Worm (Caenorhabditis elegans): ENCODE results near the gene Y72A10A.1.

Y72A10A.1 gene

ce11 chrX:6091967-6092366 is 46.2 kb downstream of the Y72A10A.1 start, which contains the start of gene hsp-3 (continued):
- TF ChIP-seq elt-1 (tag; optimal IDR thresholded peaks at IDR 0.05): peak; percentile 50
- TF ChIP-seq Y55F3AM.14 (GFP tag; optimal IDR thresholded peaks at IDR 0.05): peak; percentile 88
- TF ChIP-seq C34F6.9 (tag; optimal IDR thresholded peaks at IDR 0.05): peak; percentile 94
- TF ChIP-seq mbf-1 (tag; optimal IDR thresholded peaks at IDR 0.05): no peak
- TF ChIP-seq F13H6.1 (tag; optimal IDR thresholded peaks at IDR 0.05): peak; percentile 96
- peak; percentile 94 for TF ChIP-seq mab-5 (tag; optimal IDR thresholded peaks at IDR 0.05)
- TF ChIP-seq lin-13 (GFP tag; optimal IDR thresholded peaks at IDR 0.05): peak; percentile 93
- peak; percentile 96 for TF ChIP-seq lin-11 (tag; optimal IDR thresholded peaks at IDR 0.05)
- peak; percentile 80 for TF ChIP-seq zag-1 (tag; optimal IDR thresholded peaks at IDR 0.05)
- TF ChIP-seq unc-62 (GFP tag; optimal IDR thresholded peaks at IDR 0.05): peak; percentile 47
- TF ChIP-seq alr-1 (tag; optimal IDR thresholded peaks at IDR 0.05): no peak
- peak; percentile 77 for TF ChIP-seq nhr-77 (tag; optimal IDR thresholded peaks at IDR 0.05)

ce11 chrX:6090779-6091178 is 47.4 kb downstream of the Y72A10A.1 start:
- no peak for TF ChIP-seq fos-1 (tag; optimal IDR thresholded peaks at IDR 0.05)
- no peak for TF ChIP-seq nhr-11 (tag; optimal IDR thresholded peaks at IDR 0.05)
- TF ChIP-seq lsy-2 (tag; optimal IDR thresholded peaks at IDR 0.05): no peak
- no peak for TF ChIP-seq F13H6.1 (tag; optimal IDR thresholded peaks at IDR 0.05)
- TF ChIP-seq gmeb-1 (tag; optimal IDR thresholded peaks at IDR 0.05): no peak
- no peak for TF ChIP-seq aly-2 (tag; optimal IDR thresholded peaks at IDR 0.05)

ce11 chrX:6088718-6089117 is 49.4 kb downstream of the Y72A10A.1 start:
- peak; percentile 45 for TF ChIP-seq sma-3 (GFP tag; optimal IDR thresholded peaks at IDR 0.05)
- no peak for TF ChIP-seq R02D3.7 (tag; optimal IDR thresholded peaks at IDR 0.05)
- peak; percentile 25 for TF ChIP-seq lin-13 (GFP tag; optimal IDR thresholded peaks at IDR 0.05)
- TF ChIP-seq nhr-21 (tag; optimal IDR thresholded peaks at IDR 0.05): peak; percentile 44
- TF ChIP-seq alr-1 (tag; optimal IDR thresholded peaks at IDR 0.05): no peak
- no peak for TF ChIP-seq lin-11 (tag; optimal IDR thresholded peaks at IDR 0.05)
- peak; percentile 13 for TF ChIP-seq fos-1 (tag; optimal IDR thresholded peaks at IDR 0.05)
- TF ChIP-seq sma-9 (GFP tag; optimal IDR thresholded peaks at IDR 0.05): no peak
- no peak for TF ChIP-seq sma-9 (tag; optimal IDR thresholded peaks at IDR 0.05)
- TF ChIP-seq crh-2 (tag; optimal IDR thresholded peaks at IDR 0.05): peak; percentile 3
- no peak for TF ChIP-seq Y55F3AM.14 (GFP tag; optimal IDR thresholded peaks at IDR 0.05)
- no peak for TF ChIP-seq nhr-23 (tag; optimal IDR thresholded peaks at IDR 0.05)
- no peak for TF ChIP-seq nhr-129 (tag; optimal IDR thresholded peaks at IDR 0.05)
- TF ChIP-seq nhr-11 (tag; optimal IDR thresholded peaks at IDR 0.05): peak; percentile 75
- TF ChIP-seq ZK546.5 (tag; optimal IDR thresholded peaks at IDR 0.05): no peak
- TF ChIP-seq mab-5 (tag; optimal IDR thresholded peaks at IDR 0.05): no peak
- TF ChIP-seq peb-1 (tag; optimal IDR thresholded peaks at IDR 0.05): no peak
- TF ChIP-seq nhr-25 (tag; optimal IDR thresholded peaks at IDR 0.05): no peak
- no peak for TF ChIP-seq F13H6.1 (tag; optimal IDR thresholded peaks at IDR 0.05)

- no peak for TF ChIP-seq mab-5 (tag; optimal IDR thresholded peaks at IDR 0.05)
- no peak for TF ChIP-seq lin-39 (tag; optimal IDR thresholded peaks at IDR 0.05)
- TF ChIP-seq nhr-25 (tag; optimal IDR thresholded peaks at IDR 0.05): peak; percentile 8
- TF ChIP-seq zag-1 (tag; optimal IDR thresholded peaks at IDR 0.05): no peak
These were observed 50.5 kb downstream of the Y72A10A.1 start, which contains the start of gene C45B2.8 for ce11 chrX:6087676-6088075. Gene C45B2.8, plus strand, starts transcription at chrX:6087976.

- TF ChIP-seq elt-3 (tag; optimal IDR thresholded peaks at IDR 0.05) (no peak), nhr-23 (tag; optimal IDR thresholded peaks at IDR 0.05) (no peak), mbf-1 (tag; optimal IDR thresholded peaks at IDR 0.05) (no peak), ceh-16 (tag; optimal IDR thresholded peaks at IDR 0.05) (no peak), mdl-1 (tag; optimal IDR thresholded peaks at IDR 0.05) (no peak), nhr-12 (tag; optimal IDR thresholded peaks at IDR 0.05) (no peak), elt-1 (tag; optimal IDR thresholded peaks at IDR 0.05) (no peak), blmp-1 (tag; optimal IDR thresholded peaks at IDR 0.05; ENCODE audit: insufficient read depth) (no peak), sem-4 (tag; optimal IDR thresholded peaks at IDR 0.05) (no peak), lin-11 (tag; optimal IDR thresholded peaks at IDR 0.05) (no peak), lin-13 (GFP tag; optimal IDR thresholded peaks at IDR 0.05) (no peak)
These were observed 52.3 kb downstream of the Y72A10A.1 start, which contains the start of gene C45B2.1 for ce11 chrX:6085824-6086223. Gene C45B2.1, plus strand, starts transcription at chrX:6086124.

Measured in whole organism, L2 larva.